Worm (Caenorhabditis elegans) whole organism, mixed stage, embryonic: ENCODE measurements around the gene ccf-1.

Experiments used
- M03D4.4 ChIP-seq: sonication (generic microtip); optimal IDR thresholded peaks from 2 replicates; lab custom pipeline; 2017; ENCODE audit warnings: mild to moderate bottlenecking, missing genetic modification characterization, missing compliant biosample characterization
- bed-3 ChIP-seq: fragments of 200-800 bp; sonication (Bioruptor generic); optimal IDR thresholded peaks from 3 replicates; lab custom pipeline; 2018; ENCODE audit warnings: mild to moderate bottlenecking, missing genetic modification characterization, moderate library complexity, missing compliant biosample characterization
- blmp-1 ChIP-seq: fragments of 150-350 bp; optimal IDR thresholded peaks from 2 replicates; lab custom pipeline; 2014; ENCODE audit warnings: missing biosample characterization, missing genetic modification characterization
- ceh-39 ChIP-seq: fragments of 150-350 bp; optimal IDR thresholded peaks from 2 replicates; lab custom pipeline; 2014; ENCODE audit warnings: missing biosample characterization, missing genetic modification characterization
- ceh-43 ChIP-seq: fragments of 200-800 bp; sonication (Bioruptor generic); optimal IDR thresholded peaks from 2 replicates; lab custom pipeline; 2018; ENCODE audit warnings: mild to moderate bottlenecking, missing genetic modification characterization, moderate library complexity, missing compliant biosample characterization
- ceh-83 ChIP-seq: fragments of 200-800 bp; sonication (Bioruptor generic); optimal IDR thresholded peaks from 2 replicates; lab custom pipeline; 2018; ENCODE audit warnings: mild to moderate bottlenecking, missing genetic modification characterization, missing compliant biosample characterization
- ces-1 ChIP-seq: fragments of 150-350 bp; optimal IDR thresholded peaks from 2 replicates; lab custom pipeline; 2014; ENCODE audit warnings: missing biosample characterization, missing genetic modification reagents, missing genetic modification characterization
- cnd-1 ChIP-seq: fragments of 200-800 bp; sonication (Bioruptor generic); optimal IDR thresholded peaks from 2 replicates; lab custom pipeline; 2018; ENCODE audit warnings: mild to moderate bottlenecking, missing genetic modification characterization, missing compliant biosample characterization
- drap-1 ChIP-seq: fragments of 200-800 bp; sonication (Bioruptor generic); optimal IDR thresholded peaks from 3 replicates; lab custom pipeline; 2018; ENCODE audit warnings: mild to moderate bottlenecking, missing genetic modification characterization, missing compliant biosample characterization
- elt-1 ChIP-seq: sonication (generic microtip); optimal IDR thresholded peaks from 2 replicates; lab custom pipeline; 2017; ENCODE audit warnings: missing genetic modification characterization, mild to moderate bottlenecking, missing compliant biosample characterization, antibody characterized with exemption, moderate library complexity, borderline replicate concordance; ENCODE audit not compliant: insufficient read depth
- elt-3 ChIP-seq: fragments of 150-350 bp; optimal IDR thresholded peaks from 2 replicates; lab custom pipeline; 2014; ENCODE audit warnings: missing biosample characterization, missing genetic modification characterization
- flh-1 ChIP-seq: fragments of 200-800 bp; sonication (Bioruptor generic); optimal IDR thresholded peaks from 2 replicates; lab custom pipeline; 2018; ENCODE audit warnings: mild to moderate bottlenecking, missing genetic modification characterization, moderate library complexity, missing compliant biosample characterization
- ham-2 ChIP-seq: fragments of 200-800 bp; sonication (Bioruptor generic); optimal IDR thresholded peaks from 2 replicates; lab custom pipeline; 2018; ENCODE audit warnings: mild to moderate bottlenecking, missing genetic modification characterization, missing compliant biosample characterization
- hlh-1 ChIP-seq: fragments of 150-350 bp; optimal IDR thresholded peaks from 2 replicates; lab custom pipeline; 2014; ENCODE audit warnings: missing biosample characterization, missing genetic modification reagents, missing genetic modification characterization
- lin-13 ChIP-seq: fragments of 150-350 bp; optimal IDR thresholded peaks from 2 replicates; lab custom pipeline; 2014; ENCODE audit warnings: missing biosample characterization, missing genetic modification characterization
- lin-32 ChIP-seq: fragments of 200-800 bp; sonication (Bioruptor generic); optimal IDR thresholded peaks from 2 replicates; lab custom pipeline; 2018; ENCODE audit warnings: mild to moderate bottlenecking, missing genetic modification characterization, missing compliant biosample characterization
- lsy-2 ChIP-seq: fragments of 150-350 bp; optimal IDR thresholded peaks from 2 replicates; lab custom pipeline; 2014; ENCODE audit warnings: missing biosample characterization, missing genetic modification characterization
- mab-5 ChIP-seq: fragments of 150-350 bp; optimal IDR thresholded peaks from 2 replicates; lab custom pipeline; 2014; ENCODE audit warnings: missing biosample characterization, missing genetic modification characterization
- mep-1 ChIP-seq: fragments of 150-350 bp; optimal IDR thresholded peaks from 2 replicates; lab custom pipeline; 2017; ENCODE audit warnings: missing biosample characterization, missing genetic modification reagents, missing genetic modification characterization, inconsistent platforms
- mls-2 ChIP-seq: sonication (generic microtip); optimal IDR thresholded peaks from 2 replicates; lab custom pipeline; 2016; ENCODE audit warnings: mild to moderate bottlenecking, missing genetic modification characterization, moderate library complexity, missing compliant biosample characterization
- nhr-12 ChIP-seq: fragments of 150-350 bp; optimal IDR thresholded peaks from 2 replicates; lab custom pipeline; 2014; ENCODE audit warnings: missing biosample characterization, missing genetic modification characterization
- nhr-2 ChIP-seq: fragments of 150-350 bp; optimal IDR thresholded peaks from 2 replicates; lab custom pipeline; 2014; ENCODE audit warnings: missing biosample characterization, missing genetic modification characterization
- nhr-237 ChIP-seq: fragments of 150-350 bp; optimal IDR thresholded peaks from 2 replicates; lab custom pipeline; 2014; ENCODE audit warnings: missing biosample characterization, missing genetic modification characterization
- nhr-28 ChIP-seq: fragments of 150-350 bp; optimal IDR thresholded peaks from 2 replicates; lab custom pipeline; 2014; ENCODE audit warnings: missing biosample characterization, missing genetic modification characterization
- nhr-76 ChIP-seq: sonication (generic microtip); optimal IDR thresholded peaks from 2 replicates; lab custom pipeline; 2017; ENCODE audit warnings: missing biosample characterization, missing genetic modification characterization
- pha-4 ChIP-seq: fragments of 150-350 bp; optimal IDR thresholded peaks from 2 replicates; lab custom pipeline; 2018; ENCODE audit warnings: missing biosample characterization, missing genetic modification reagents, missing genetic modification characterization
- sem-2 ChIP-seq: fragments of 200-800 bp; sonication (Bioruptor generic); optimal IDR thresholded peaks from 2 replicates; lab custom pipeline; 2018; ENCODE audit warnings: mild to moderate bottlenecking, missing genetic modification characterization, missing compliant biosample characterization
- snpc-4 ChIP-seq: fragments of 150-350 bp; optimal IDR thresholded peaks from 2 replicates; lab custom pipeline; 2014; ENCODE audit warnings: missing biosample characterization, missing genetic modification characterization
- sptf-1 ChIP-seq: sonication (generic microtip); optimal IDR thresholded peaks from 2 replicates; lab custom pipeline; 2017; ENCODE audit warnings: mild to moderate bottlenecking, missing genetic modification characterization, moderate library complexity, missing compliant biosample characterization
- tbx-8 ChIP-seq: fragments of 200-800 bp; sonication (Bioruptor generic); optimal IDR thresholded peaks from 2 replicates; lab custom pipeline; 2018; ENCODE audit warnings: mild to moderate bottlenecking, missing genetic modification characterization, moderate library complexity, missing compliant biosample characterization
- unc-120 ChIP-seq: sonication (generic microtip); optimal IDR thresholded peaks from 2 replicates; lab custom pipeline; 2017; ENCODE audit warnings: missing genetic modification characterization, missing compliant biosample characterization; ENCODE audit not compliant: poor library complexity, severe bottlenecking
- unc-39 ChIP-seq: fragments of 150-350 bp; optimal IDR thresholded peaks from 2 replicates; lab custom pipeline; 2014; ENCODE audit warnings: missing biosample characterization, missing genetic modification characterization
- unc-62 ChIP-seq: fragments of 150-350 bp; optimal IDR thresholded peaks from 2 replicates; lab custom pipeline; 2014; ENCODE audit warnings: missing biosample characterization, missing genetic modification reagents, missing genetic modification characterization
- zip-8 ChIP-seq: fragments of 150-350 bp; optimal IDR thresholded peaks from 2 replicates; lab custom pipeline; 2014; ENCODE audit warnings: missing biosample characterization, missing genetic modification characterization
- ztf-11 ChIP-seq: fragments of 150-350 bp; optimal IDR thresholded peaks from 2 replicates; lab custom pipeline; 2014; ENCODE audit warnings: missing biosample characterization, missing genetic modification characterization

The ccf-1 gene

DNA sequence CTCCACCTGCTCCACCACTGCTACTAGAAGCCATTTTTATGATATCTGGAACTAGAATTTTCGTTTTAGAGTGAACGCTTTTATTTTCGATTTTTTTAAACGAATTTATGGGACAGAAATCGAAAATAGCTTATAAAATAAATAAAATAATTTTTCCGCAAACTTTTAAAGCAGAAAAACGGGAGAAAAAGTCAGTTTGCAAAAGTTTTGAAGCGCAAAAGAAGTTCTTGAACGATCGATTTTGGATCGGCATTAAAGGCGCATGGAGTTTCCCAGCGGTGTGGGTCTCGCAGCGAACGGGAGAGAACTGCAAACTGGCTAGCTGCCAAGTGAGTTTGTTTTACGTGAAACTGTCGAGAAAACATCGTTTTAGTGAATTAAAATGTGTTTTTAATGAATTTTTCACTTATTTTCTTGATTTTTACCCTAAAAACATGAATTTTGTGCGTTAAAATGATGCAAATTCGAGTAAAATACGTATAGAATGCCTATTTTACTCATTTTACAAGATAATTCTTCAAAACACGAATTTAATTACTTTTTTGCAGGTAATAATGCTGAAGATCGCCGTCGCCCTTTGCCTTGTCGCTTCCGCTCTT, at the start of gene ccf-1, which contains the start of gene trap-4:
Gene ccf-1, minus strand, starts transcription at position 51 of the 599 bp plus-strand sequence.
Gene trap-4, plus strand, starts transcription at position 549 of the 599 bp plus-strand sequence.
- TF ChIP-seq zip-8 (tag; lab: Kevin White, UChicago) = no peak
- TF ChIP-seq lsy-2 (tag; lab: Kevin White, UChicago) = peak; percentile 30
- TF ChIP-seq ceh-43 (GFP tag; lab: Kevin White, UChicago) = no peak
- TF ChIP-seq ceh-39 (tag; lab: Kevin White, UChicago) = peak; percentile 27
- TF ChIP-seq flh-1 (GFP tag; lab: Kevin White, UChicago) = no peak
- TF ChIP-seq drap-1 (GFP tag; lab: Kevin White, UChicago) = no peak
- TF ChIP-seq blmp-1 (tag; lab: Kevin White, UChicago) = peak; percentile 30
- peak; percentile 36 for TF ChIP-seq mep-1 (tag; lab: Kevin White, UChicago)
- TF ChIP-seq sem-2 (GFP tag; lab: Kevin White, UChicago) = no peak
- TF ChIP-seq unc-120 = peak; percentile 36
- peak; percentile 33 for TF ChIP-seq lin-13 (tag; lab: Kevin White, UChicago)
- TF ChIP-seq ces-1 (GFP tag; lab: Kevin White, UChicago) = peak; percentile 37
- TF ChIP-seq M03D4.4 (tag; lab: Kevin White, UChicago) = no peak
- no peak for TF ChIP-seq mls-2 (tag; lab: Kevin White, UChicago)
- no peak for TF ChIP-seq sptf-1 (tag; lab: Kevin White, UChicago)
- TF ChIP-seq nhr-237 (tag; lab: Kevin White, UChicago) = no peak
- TF ChIP-seq ham-2 = no peak
- no peak for TF ChIP-seq mab-5
- TF ChIP-seq unc-62 (GFP tag; lab: Kevin White, UChicago) = no peak
- TF ChIP-seq bed-3 (GFP tag; lab: Kevin White, UChicago) = no peak
- TF ChIP-seq nhr-2 (tag; lab: Kevin White, UChicago) = no peak
- TF ChIP-seq nhr-12 (tag; lab: Kevin White, UChicago) = no peak
- peak; percentile 13 for TF ChIP-seq hlh-1 (tag; lab: Kevin White, UChicago)
- peak; percentile 29 for TF ChIP-seq pha-4 (tag; lab: Kevin White, UChicago)
- TF ChIP-seq nhr-28 (tag; lab: Kevin White, UChicago) = no peak
- no peak for TF ChIP-seq elt-1 (tag; lab: Kevin White, UChicago)
- TF ChIP-seq elt-3 (tag; lab: Kevin White, UChicago) = no peak
- no peak for TF ChIP-seq lin-32
- no peak for TF ChIP-seq tbx-8 (GFP tag; lab: Kevin White, UChicago)
- no peak for TF ChIP-seq snpc-4 (tag; lab: Kevin White, UChicago)
- TF ChIP-seq ceh-83 (GFP tag; lab: Kevin White, UChicago) = no peak
- TF ChIP-seq ztf-11 (tag; lab: Kevin White, UChicago) = no peak
- no peak for TF ChIP-seq unc-39 (tag; lab: Kevin White, UChicago)
- no peak for TF ChIP-seq nhr-76 (tag; lab: Kevin White, UChicago)
- no peak for TF ChIP-seq cnd-1 (tag; lab: Kevin White, UChicago)

DNA sequence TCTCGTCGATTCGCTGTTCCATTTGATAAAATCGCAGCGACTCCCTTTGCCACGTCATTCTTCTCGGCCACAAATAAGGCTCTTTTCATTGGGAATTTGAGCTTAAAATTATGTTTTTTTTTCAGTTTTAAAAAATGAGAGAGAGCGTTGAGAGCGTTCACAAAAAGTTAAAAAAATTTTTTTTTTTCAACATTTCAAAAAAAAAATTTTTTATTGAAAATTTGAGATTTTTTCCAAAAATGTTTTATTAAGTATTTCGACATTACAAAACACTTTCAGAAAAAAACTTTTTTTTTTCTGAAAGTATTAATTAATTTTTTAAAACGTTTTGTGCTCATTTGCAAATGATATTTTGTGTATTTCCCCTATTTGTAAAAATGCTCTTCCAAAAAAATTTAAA, 40.0 kb upstream of the ccf-1 start, which contains the start of gene top-3:
Gene top-3, minus strand, starts transcription at position 101 of the 400 bp plus-strand sequence.
- TF ChIP-seq mep-1 (tag; lab: Kevin White, UChicago) (no peak), nhr-28 (tag; lab: Kevin White, UChicago) (no peak), tbx-8 (GFP tag; lab: Kevin White, UChicago) (no peak), bed-3 (GFP tag; lab: Kevin White, UChicago) (no peak), mab-5 (no peak), ceh-83 (GFP tag; lab: Kevin White, UChicago) (no peak), sptf-1 (tag; lab: Kevin White, UChicago) (no peak), ztf-11 (tag; lab: Kevin White, UChicago) (no peak), nhr-2 (tag; lab: Kevin White, UChicago) (no peak), M03D4.4 (tag; lab: Kevin White, UChicago) (no peak), drap-1 (GFP tag; lab: Kevin White, UChicago) (no peak), lin-32 (no peak), nhr-237 (tag; lab: Kevin White, UChicago) (no peak), snpc-4 (tag; lab: Kevin White, UChicago) (no peak), unc-39 (tag; lab: Kevin White, UChicago) (no peak), zip-8 (tag; lab: Kevin White, UChicago) (no peak), pha-4 (tag; lab: Kevin White, UChicago) (no peak), nhr-12 (tag; lab: Kevin White, UChicago) (no peak), ceh-43 (GFP tag; lab: Kevin White, UChicago) (no peak), ces-1 (GFP tag; lab: Kevin White, UChicago) (no peak)
